Worm (Caenorhabditis elegans) whole organism, L4 larva: ENCODE measurements around the gene Y39E4A.1.

Source experiments
- arid-1 ChIP-seq: fragments of 200-800 bp; sonication (Bioruptor generic); conservative IDR thresholded peaks from 2 replicates; pipeline ENCODE4 v1.3.6; 2022; ENCODE audit warnings: missing genetic modification reagents, missing genetic modification characterization, missing compliant biosample characterization
- nhr-11 ChIP-seq: fragments of 150-350 bp; optimal IDR thresholded peaks from 2 replicates; lab custom pipeline; 2014; ENCODE audit warnings: missing biosample characterization, missing genetic modification characterization

- TF ChIP-seq arid-1 (no peak), nhr-11 (no peak)
These were observed 21.6 kb upstream of the Y39E4A.1 start, which contains the start of gene Y37D8A.19 for ce11 chrIII:12929573-12929972.
